Worm (Caenorhabditis elegans): Measurements from ENCODE around the gene nspb-6.

nspb-6 gene

DNA sequence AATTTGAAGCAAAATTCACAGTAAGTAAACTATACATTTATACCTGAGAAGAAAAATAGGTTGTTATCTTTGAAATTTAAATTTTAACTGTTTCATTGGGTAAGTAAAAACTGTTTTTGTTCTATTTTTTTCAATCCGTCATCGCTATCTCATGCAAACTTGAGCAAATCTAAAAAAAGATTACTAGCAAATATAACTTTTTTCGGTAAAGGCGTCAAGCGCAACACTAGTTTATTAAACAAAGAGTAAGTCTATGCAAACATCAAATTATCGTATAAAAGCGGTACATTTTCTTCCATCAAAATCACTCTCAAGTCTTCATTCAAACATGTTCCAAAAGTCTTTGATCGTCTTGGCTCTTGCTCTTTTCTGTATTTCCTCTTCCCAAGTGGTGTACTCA lies at the start of gene nspb-6:
Gene nspb-6, plus strand, starts transcription at position 301 of the 400 bp plus-strand sequence.
- no peak for TF ChIP-seq unc-62 (GFP tag; optimal IDR thresholded peaks at IDR 0.05)

DNA sequence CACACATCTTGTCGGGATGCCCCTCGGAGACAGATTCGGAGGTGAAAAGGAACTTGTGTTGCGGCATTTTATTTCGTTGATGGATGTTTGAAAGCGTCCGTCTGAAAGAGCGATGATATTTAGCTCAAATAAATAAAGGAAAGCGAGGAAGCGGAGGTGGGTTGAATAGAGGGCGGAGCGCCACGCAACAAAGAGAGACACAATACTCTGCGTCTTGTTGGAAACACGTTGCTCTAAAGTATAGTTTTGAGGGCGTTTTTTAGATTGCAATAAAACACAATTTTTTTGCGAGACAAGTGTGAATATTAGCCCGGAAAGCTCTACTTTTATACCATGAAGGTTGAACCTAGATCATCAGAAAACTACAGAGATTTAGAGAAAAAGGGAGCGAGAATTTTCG lies 49.0 kb upstream of the nspb-6 start, which contains the start of gene sams-4:
Gene sams-4, minus strand, starts transcription at position 101 of the 400 bp plus-strand sequence.
- TF ChIP-seq unc-62 (GFP tag; optimal IDR thresholded peaks at IDR 0.05): no peak

ce11 chrIV:5847986-5848707 lies 47.1 kb upstream of the nspb-6 start, which contains the start of gene sams-3:
sams-3 (plus strand) TSS chrIV:5848657.
- TF ChIP-seq unc-62 (GFP tag; optimal IDR thresholded peaks at IDR 0.05): no peak

- no peak for TF ChIP-seq unc-62 (GFP tag; optimal IDR thresholded peaks at IDR 0.05)
Measured at ce11 chrIV:5850765-5851377, 44.4 kb upstream of the nspb-6 start.

- no peak for TF ChIP-seq unc-62 (GFP tag; optimal IDR thresholded peaks at IDR 0.05)
Measured at ce11 chrIV:5855608-5856007, 39.7 kb upstream of the nspb-6 start.

ce11 chrIV:5856975-5857374 lies 38.3 kb upstream of the nspb-6 start:
- TF ChIP-seq unc-62 (GFP tag; optimal IDR thresholded peaks at IDR 0.05): no peak

ce11 chrIV:5858212-5858611 lies 37.1 kb upstream of the nspb-6 start:
- no peak for TF ChIP-seq unc-62 (GFP tag; optimal IDR thresholded peaks at IDR 0.05)

DNA sequence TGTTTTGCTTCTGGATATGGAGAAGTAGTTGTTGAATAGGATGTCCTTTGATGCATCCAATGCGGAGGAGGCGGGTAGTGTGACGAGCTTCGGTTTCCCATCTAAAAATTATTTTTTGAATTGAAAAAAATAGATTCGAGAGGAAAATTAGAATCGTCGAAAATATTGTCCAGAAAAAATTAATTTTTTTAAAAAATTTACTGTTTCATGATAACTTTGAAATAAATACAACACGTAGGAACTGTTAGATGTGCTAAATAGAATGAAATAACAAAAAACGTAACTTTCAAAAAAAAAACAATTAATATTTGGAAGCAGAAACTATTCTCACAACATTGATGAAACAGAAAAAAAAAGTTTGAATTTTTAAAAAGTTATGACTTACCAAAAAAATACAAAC lies 35.4 kb upstream of the nspb-6 start, which contains the start of gene C06E7.4:
Gene C06E7.4, minus strand, starts transcription at position 101 of the 400 bp plus-strand sequence.
- TF ChIP-seq unc-62 (GFP tag; optimal IDR thresholded peaks at IDR 0.05): no peak

- no peak for TF ChIP-seq unc-62 (GFP tag; optimal IDR thresholded peaks at IDR 0.05)
Measured at ce11 chrIV:5860762-5861161, 34.5 kb upstream of the nspb-6 start.

- TF ChIP-seq unc-62 (GFP tag; optimal IDR thresholded peaks at IDR 0.05): no peak
Measured at ce11 chrIV:5865818-5866217, 29.5 kb upstream of the nspb-6 start, which contains the start of gene spe-27. spe-27 (minus strand) TSS chrIV:5865918.

ce11 chrIV:5867189-5867588 lies 28.1 kb upstream of the nspb-6 start, which contains the start of gene C06E7.88:
C06E7.88 (minus strand) TSS chrIV:5867289.
- TF ChIP-seq unc-62 (GFP tag; optimal IDR thresholded peaks at IDR 0.05): no peak

ce11 chrIV:5869354-5869753 lies 25.9 kb upstream of the nspb-6 start:
- TF ChIP-seq unc-62 (GFP tag; optimal IDR thresholded peaks at IDR 0.05): no peak

ce11 chrIV:5870072-5870471 lies 25.2 kb upstream of the nspb-6 start, which contains the start of gene srv-17:
srv-17 (minus strand) TSS chrIV:5870172.
- no peak for TF ChIP-seq unc-62 (GFP tag; optimal IDR thresholded peaks at IDR 0.05)

DNA sequence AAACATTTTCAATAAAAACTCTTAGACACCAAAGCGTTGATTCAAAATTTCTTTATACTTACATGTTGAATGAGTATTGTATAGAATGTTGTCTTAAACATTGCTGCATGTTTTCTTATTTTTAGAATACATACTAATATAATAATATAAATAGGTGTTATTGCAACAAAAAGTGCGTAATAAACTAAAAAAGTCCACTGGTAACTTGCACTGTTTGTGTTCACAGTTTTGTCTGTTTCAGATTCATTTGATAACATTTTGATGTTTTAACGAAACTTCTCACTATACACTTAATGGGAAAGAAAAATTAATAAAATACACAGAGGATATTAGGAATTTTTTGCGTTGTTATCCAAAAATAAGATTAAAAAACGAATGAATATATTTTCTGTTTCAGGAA lies 21.5 kb upstream of the nspb-6 start, which contains the start of gene srv-19:
Gene srv-19, minus strand, starts transcription at position 101 of the 400 bp plus-strand sequence.
- TF ChIP-seq unc-62 (GFP tag; optimal IDR thresholded peaks at IDR 0.05): no peak

ce11 chrIV:5877246-5877645 lies 18.0 kb upstream of the nspb-6 start, which contains the start of gene srv-21:
srv-21 (minus strand) TSS chrIV:5877346.
- no peak for TF ChIP-seq unc-62 (GFP tag; optimal IDR thresholded peaks at IDR 0.05)

ce11 chrIV:5879853-5880252 lies 15.4 kb upstream of the nspb-6 start, which contains the start of gene srv-22:
srv-22 (minus strand) TSS chrIV:5879953.
- TF ChIP-seq unc-62 (GFP tag; optimal IDR thresholded peaks at IDR 0.05): no peak

ce11 chrIV:5884500-5884899 lies 10.8 kb upstream of the nspb-6 start, which contains the start of gene H04M03.11:
H04M03.11 (minus strand) TSS chrIV:5884600.
- no peak for TF ChIP-seq unc-62 (GFP tag; optimal IDR thresholded peaks at IDR 0.05)
